Fruit fly (Drosophila melanogaster) whole organism, prepupa: ENCODE measurements around the gene yellow-e3.
A peak's percentile ranks its signal among the peaks of the same experiment; 100 is the strongest.

ENCODE experiments used
- Blimp-1 ChIP-seq: fragments of 200-800 bp; sonication (Bioruptor generic); optimal IDR thresholded peaks from 3 replicates; lab custom pipeline; 2017; ENCODE audit warnings: missing biosample characterization, missing genetic modification characterization, mild to moderate bottlenecking, moderate library complexity, missing genetic modification reagents
- CG10631 ChIP-seq: fragments of 200-800 bp; sonication (Bioruptor generic); optimal IDR thresholded peaks from 2 replicates; lab custom pipeline; 2016; ENCODE audit warnings: missing biosample characterization, missing genetic modification characterization
- CG11294 ChIP-seq: fragments of 200-800 bp; sonication (Bioruptor generic); IDR thresholded peaks from 2 replicates; pipeline ENCODE4 v1.3.6; 2022; ENCODE audit warnings: missing biosample characterization, missing genetic modification characterization
- CG11762 ChIP-seq: fragments of 200-800 bp; sonication (Bioruptor generic); optimal IDR thresholded peaks from 3 replicates; lab custom pipeline; 2016; ENCODE audit warnings: missing biosample characterization, missing genetic modification characterization; ENCODE audit not compliant: insufficient read depth
- CG11902 ChIP-seq: fragments of 200-800 bp; sonication (Bioruptor generic); optimal IDR thresholded peaks from 3 replicates; lab custom pipeline; 2016; ENCODE audit warnings: missing biosample characterization, missing genetic modification characterization
- CG15336 ChIP-seq: fragments of 200-800 bp; sonication (Bioruptor generic); IDR thresholded peaks from 2 replicates; pipeline ENCODE4 v1.3.6; 2022; ENCODE audit warnings: missing biosample characterization, missing genetic modification characterization
- CG1621 ChIP-seq: fragments of 200-800 bp; sonication (Bioruptor generic); optimal IDR thresholded peaks from 3 replicates; lab custom pipeline; 2018; ENCODE audit warnings: missing biosample characterization, mild to moderate bottlenecking, missing genetic modification characterization
- CG16779 ChIP-seq: fragments of 200-800 bp; sonication (Bioruptor generic); optimal IDR thresholded peaks from 3 replicates; lab custom pipeline; 2017; ENCODE audit warnings: missing biosample characterization, mild to moderate bottlenecking, missing genetic modification characterization
- CG3032 ChIP-seq: fragments of 200-800 bp; optimal IDR thresholded peaks from 2 replicates; lab custom pipeline; 2019; ENCODE audit warnings: missing biosample characterization, mild to moderate bottlenecking, missing genetic modification characterization, moderate library complexity
- CG32006 ChIP-seq: fragments of 200-800 bp; sonication (Bioruptor generic); optimal IDR thresholded peaks from 3 replicates; lab custom pipeline; 2017; ENCODE audit warnings: missing biosample characterization, mild to moderate bottlenecking, missing genetic modification characterization
- CG34406 ChIP-seq: fragments of 200-800 bp; sonication (Bioruptor generic); optimal IDR thresholded peaks from 3 replicates; lab custom pipeline; 2016; ENCODE audit warnings: missing biosample characterization, missing genetic modification characterization
- CG3919 ChIP-seq: fragments of 200-800 bp; sonication (Bioruptor generic); optimal IDR thresholded peaks from 3 replicates; lab custom pipeline; 2016; ENCODE audit warnings: missing biosample characterization, missing genetic modification characterization
- CG4318 ChIP-seq: fragments of 200-800 bp; sonication (Bioruptor generic); optimal IDR thresholded peaks from 3 replicates; lab custom pipeline; 2017; ENCODE audit warnings: missing biosample characterization, mild to moderate bottlenecking, missing genetic modification characterization
- CG6163 ChIP-seq: fragments of 200-800 bp; sonication (Bioruptor generic); IDR thresholded peaks from 3 replicates; pipeline ENCODE4 v1.3.6; 2022; ENCODE audit warnings: missing biosample characterization, missing genetic modification characterization
- CG6276 ChIP-seq: fragments of 200-800 bp; sonication (Bioruptor generic); optimal IDR thresholded peaks from 2 replicates; lab custom pipeline; 2017; ENCODE audit warnings: missing biosample characterization, mild to moderate bottlenecking, missing genetic modification characterization
- CG6792 ChIP-seq: fragments of 200-800 bp; sonication (Bioruptor generic); optimal IDR thresholded peaks from 3 replicates; lab custom pipeline; 2016; ENCODE audit warnings: missing biosample characterization, missing genetic modification characterization
- CG6808 ChIP-seq: fragments of 200-800 bp; sonication (Bioruptor generic); optimal IDR thresholded peaks from 3 replicates; lab custom pipeline; 2017; ENCODE audit warnings: missing biosample characterization, missing genetic modification characterization, mild to moderate bottlenecking, moderate library complexity, missing genetic modification reagents
- CG6854 ChIP-seq: fragments of 200-800 bp; sonication (Bioruptor generic); optimal IDR thresholded peaks from 2 replicates; lab custom pipeline; 2017; ENCODE audit warnings: missing biosample characterization, mild to moderate bottlenecking, missing genetic modification characterization
- CG7368 ChIP-seq: fragments of 200-800 bp; sonication (Bioruptor generic); optimal IDR thresholded peaks from 3 replicates; lab custom pipeline; 2016; ENCODE audit warnings: missing biosample characterization, missing genetic modification characterization
- CG8319 ChIP-seq: fragments of 200-800 bp; sonication (Bioruptor generic); optimal IDR thresholded peaks from 3 replicates; lab custom pipeline; 2016; ENCODE audit warnings: missing biosample characterization, missing genetic modification characterization
- CG8632 ChIP-seq: fragments of 200-800 bp; sonication (Bioruptor generic); optimal IDR thresholded peaks from 3 replicates; lab custom pipeline; 2016; ENCODE audit warnings: missing biosample characterization, missing genetic modification characterization
- Eip75B ChIP-seq: fragments of 200-800 bp; sonication (Bioruptor generic); optimal IDR thresholded peaks from 3 replicates; lab custom pipeline; 2016; ENCODE audit warnings: missing biosample characterization, missing genetic modification characterization
- Eip93F ChIP-seq: fragments of 200-800 bp; sonication (Bioruptor generic); optimal IDR thresholded peaks from 2 replicates; lab custom pipeline; 2016; ENCODE audit warnings: missing biosample characterization, mild to moderate bottlenecking, missing genetic modification characterization
- Ets96B ChIP-seq: fragments of 200-800 bp; optimal IDR thresholded peaks from 2 replicates; lab custom pipeline; 2019; ENCODE audit warnings: missing biosample characterization, mild to moderate bottlenecking, missing genetic modification characterization, moderate library complexity
- Gug ChIP-seq: fragments of 200-800 bp; sonication (Bioruptor generic); IDR thresholded peaks from 2 replicates; pipeline ENCODE4 v1.3.6; 2022; ENCODE audit warnings: missing biosample characterization, missing genetic modification characterization
- Lpt ChIP-seq: fragments of 200-800 bp; sonication (Bioruptor generic); optimal IDR thresholded peaks from 3 replicates; lab custom pipeline; 2016; ENCODE audit warnings: missing biosample characterization, missing genetic modification characterization
- OdsH ChIP-seq: fragments of 200-800 bp; sonication (Bioruptor generic); optimal IDR thresholded peaks from 3 replicates; lab custom pipeline; 2016; ENCODE audit warnings: missing biosample characterization, missing genetic modification characterization
- Smox ChIP-seq: fragments of 200-800 bp; sonication (Bioruptor generic); optimal IDR thresholded peaks from 3 replicates; lab custom pipeline; 2016; ENCODE audit warnings: missing biosample characterization, missing genetic modification characterization
- Sox102F ChIP-seq: fragments of 200-800 bp; sonication (Bioruptor generic); optimal IDR thresholded peaks from 2 replicates; lab custom pipeline; 2016; ENCODE audit warnings: missing biosample characterization, mild to moderate bottlenecking, missing genetic modification characterization
- Sox14 ChIP-seq: fragments of 200-800 bp; sonication (Bioruptor generic); optimal IDR thresholded peaks from 3 replicates; lab custom pipeline; 2016; ENCODE audit warnings: missing biosample characterization, missing genetic modification characterization
- Sox15 ChIP-seq: fragments of 200-800 bp; sonication (Bioruptor generic); optimal IDR thresholded peaks from 3 replicates; lab custom pipeline; 2016; ENCODE audit warnings: missing biosample characterization, missing genetic modification characterization
- achi ChIP-seq: fragments of 200-800 bp; sonication (Bioruptor generic); optimal IDR thresholded peaks from 3 replicates; lab custom pipeline; 2016; ENCODE audit warnings: missing biosample characterization, missing genetic modification characterization
- acj6 ChIP-seq: fragments of 200-800 bp; sonication (Bioruptor generic); optimal IDR thresholded peaks from 3 replicates; lab custom pipeline; 2016; ENCODE audit warnings: missing biosample characterization, missing genetic modification characterization
- dac ChIP-seq: fragments of 200-800 bp; sonication (Bioruptor generic); optimal IDR thresholded peaks from 2 replicates; lab custom pipeline; 2017; ENCODE audit warnings: missing biosample characterization, mild to moderate bottlenecking, missing genetic modification characterization
- eg ChIP-seq: fragments of 200-800 bp; sonication (Bioruptor generic); IDR thresholded peaks from 3 replicates; pipeline ENCODE4 v1.3.6; 2022; ENCODE audit warnings: missing biosample characterization, missing genetic modification characterization
- esn ChIP-seq: fragments of 200-800 bp; sonication (Bioruptor generic); optimal IDR thresholded peaks from 2 replicates; lab custom pipeline; 2016; ENCODE audit warnings: missing biosample characterization, mild to moderate bottlenecking, missing genetic modification characterization, moderate library complexity
- fd59A ChIP-seq: fragments of 200-800 bp; sonication (Bioruptor generic); optimal IDR thresholded peaks from 2 replicates; lab custom pipeline; 2017; ENCODE audit warnings: missing biosample characterization, mild to moderate bottlenecking, missing genetic modification characterization, missing genetic modification reagents
- fd85E ChIP-seq: fragments of 200-800 bp; sonication (Bioruptor generic); optimal IDR thresholded peaks from 3 replicates; lab custom pipeline; 2016; ENCODE audit warnings: missing biosample characterization, missing genetic modification characterization
- fkh ChIP-seq: fragments of 200-800 bp; sonication (Bioruptor generic); optimal IDR thresholded peaks from 3 replicates; lab custom pipeline; 2017; ENCODE audit warnings: missing biosample characterization, mild to moderate bottlenecking, missing genetic modification characterization, moderate library complexity
- lz ChIP-seq: fragments of 200-800 bp; sonication (Bioruptor generic); optimal IDR thresholded peaks from 3 replicates; lab custom pipeline; 2016; ENCODE audit warnings: missing biosample characterization, missing genetic modification characterization
- net ChIP-seq: fragments of 200-800 bp; sonication (Bioruptor generic); optimal IDR thresholded peaks from 3 replicates; lab custom pipeline; 2016; ENCODE audit warnings: missing biosample characterization, missing genetic modification characterization
- salr ChIP-seq, 2 experiments: fragments of 200-800 bp; sonication (Bioruptor generic); optimal IDR thresholded peaks; 3 replicates each; lab custom pipeline; 2016 to 2018; ENCODE audit warnings: missing biosample characterization in 2 of 2, missing genetic modification characterization in 2 of 2, mild to moderate bottlenecking in 1 of 2
- spab ChIP-seq: fragments of 200-800 bp; sonication (Bioruptor generic); optimal IDR thresholded peaks from 2 replicates; lab custom pipeline; 2017; ENCODE audit warnings: missing biosample characterization, mild to moderate bottlenecking, missing genetic modification characterization, missing genetic modification reagents
- ss ChIP-seq, 2 experiments: fragments of 200-800 bp; sonication (Bioruptor generic); optimal IDR thresholded peaks; 2 replicates in 1 of 2; 3 replicates in 1 of 2; lab custom pipeline; 2017 to 2018; ENCODE audit warnings: mild to moderate bottlenecking in 2 of 2, missing biosample characterization in 2 of 2, missing genetic modification characterization in 2 of 2, moderate library complexity in 1 of 2
- svp ChIP-seq: fragments of 200-800 bp; sonication (Bioruptor generic); peaks from one replicate; lab custom pipeline; 2016; ENCODE audit warnings: missing biosample characterization, missing genetic modification characterization
- topi ChIP-seq: fragments of 200-800 bp; sonication (Bioruptor generic); optimal IDR thresholded peaks from 3 replicates; lab custom pipeline; 2016; ENCODE audit warnings: missing biosample characterization, missing genetic modification characterization
- vri ChIP-seq: fragments of 200-800 bp; sonication (Bioruptor generic); optimal IDR thresholded peaks from 3 replicates; lab custom pipeline; 2016; ENCODE audit warnings: missing biosample characterization, mild to moderate bottlenecking, missing genetic modification characterization

The yellow-e3 gene

DNA sequence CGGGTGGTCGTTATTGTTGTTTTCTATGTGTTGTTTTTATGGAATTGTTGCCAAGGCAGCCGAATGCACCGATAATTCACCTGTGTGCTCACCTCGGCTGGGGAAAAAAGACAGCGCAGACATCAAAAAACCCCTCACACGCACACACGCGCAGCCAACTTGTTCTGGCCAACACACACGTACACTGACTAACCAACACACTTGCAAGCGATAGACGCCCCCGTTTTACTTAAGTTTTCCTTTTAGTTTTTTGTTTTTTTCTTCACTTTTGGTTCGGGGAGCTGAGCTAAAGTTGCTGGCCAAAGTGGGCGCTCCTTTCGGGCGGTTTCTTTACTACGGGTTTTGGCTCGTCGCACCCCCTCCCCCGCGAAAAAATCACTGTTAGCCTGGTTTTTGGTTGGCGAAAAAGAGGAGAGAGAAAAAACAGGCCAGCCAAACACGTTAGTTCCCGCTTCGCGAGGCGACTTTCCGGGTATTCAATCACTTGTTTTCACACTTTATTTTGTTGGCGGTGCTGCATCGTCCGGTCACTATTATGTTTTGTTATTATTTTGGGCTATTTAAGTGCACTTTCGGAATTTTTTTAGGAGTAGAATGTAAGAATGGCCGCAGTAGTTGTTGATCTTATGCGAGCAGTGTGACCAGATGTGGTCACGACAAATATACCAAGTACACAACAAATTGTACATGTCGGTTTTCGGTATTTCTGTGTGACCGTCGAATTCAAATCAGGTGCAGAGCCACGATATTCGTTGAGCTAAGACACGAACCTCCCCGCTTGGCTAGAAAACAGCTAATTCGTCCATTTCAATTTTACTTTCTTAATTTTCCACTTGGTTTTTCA is 29.9 kb upstream of the yellow-e3 start, which contains the start of gene yrt (continued):
- TF ChIP-seq svp (GFP tag; lab: Kevin White, UChicago): no peak
- TF ChIP-seq spab: no peak
- no peak for TF ChIP-seq Sox14 (GFP tag; lab: Kevin White, UChicago)
- no peak for TF ChIP-seq Blimp-1 (GFP tag; lab: Kevin White, UChicago)
- TF ChIP-seq CG6792 (GFP tag; lab: Kevin White, UChicago): no peak
- TF ChIP-seq, all 60 proteins: peak for 8

DNA sequence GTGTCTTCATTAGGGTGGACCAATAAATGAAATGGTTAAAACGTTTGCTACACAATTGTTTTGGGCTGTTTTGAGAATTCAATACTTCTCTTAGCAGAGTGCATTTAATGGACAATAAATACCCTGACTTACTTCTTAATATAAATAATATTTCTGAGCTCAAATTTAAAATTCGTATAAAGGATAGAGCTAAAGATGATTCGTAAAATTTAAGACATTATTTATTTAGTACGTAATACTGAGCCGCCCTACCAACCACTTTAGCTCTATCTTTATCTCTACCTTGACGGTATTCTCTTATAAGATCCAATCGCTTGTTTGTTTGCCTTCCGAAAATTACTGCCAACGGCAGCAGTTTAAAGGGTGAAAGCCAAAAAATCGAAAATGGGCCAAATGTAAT is 29.0 kb upstream of the yellow-e3 start:
- TF ChIP-seq CG3919 (GFP tag; lab: Kevin White, UChicago): peak; percentile 76
- peak; percentile 83 for TF ChIP-seq svp (GFP tag; lab: Kevin White, UChicago)
- peak; percentile 79 for TF ChIP-seq Sox102F (GFP tag; lab: Kevin White, UChicago)
- TF ChIP-seq CG6854 (GFP tag; lab: Kevin White, UChicago): no peak
- peak; percentile 76 for TF ChIP-seq Ets96B (tag; lab: Kevin White, UChicago)
- peak; percentile 90 for TF ChIP-seq achi
- peak; percentile 78 for TF ChIP-seq CG3032 (tag; lab: Kevin White, UChicago)
- peak; percentile 56 for TF ChIP-seq vri (GFP tag; lab: Kevin White, UChicago)
- TF ChIP-seq salr (GFP tag; optimal IDR thresholded peaks at IDR 0.05; lab: Kevin White, UChicago): peak; percentile 83 to 85
- peak; percentile 38 for TF ChIP-seq dac (GFP tag; lab: Kevin White, UChicago)
- peak; percentile 80 for TF ChIP-seq CG7368
- TF ChIP-seq acj6 (GFP tag; lab: Kevin White, UChicago): peak; percentile 91
- peak; percentile 91 for TF ChIP-seq net
- peak; percentile 79 for TF ChIP-seq CG10631 (GFP tag; lab: Kevin White, UChicago)
- TF ChIP-seq lz (GFP tag; lab: Kevin White, UChicago): peak; percentile 65
- peak; percentile 61 for TF ChIP-seq CG11762 (GFP tag; lab: Kevin White, UChicago)
- TF ChIP-seq Sox15 (GFP tag; lab: Kevin White, UChicago): peak; percentile 69
- peak; percentile 35; the same call in 1 of the 2 replicates for TF ChIP-seq Gug (GFP tag; lab: Robert Waterston, UW)
- peak; percentile 84 for TF ChIP-seq Eip75B
- TF ChIP-seq CG8319 (GFP tag; lab: Kevin White, UChicago): peak; percentile 80
- peak; percentile 76; the same call in 2 of the 3 replicates for TF ChIP-seq CG6163 (GFP tag; lab: Robert Waterston, UW)
- TF ChIP-seq CG11902: peak; percentile 32
- TF ChIP-seq Sox14 (GFP tag; lab: Kevin White, UChicago): peak; percentile 85
- peak; percentile 81 for TF ChIP-seq fd59A (GFP tag; lab: Kevin White, UChicago)
- peak; percentile 78 for TF ChIP-seq CG6792 (GFP tag; lab: Kevin White, UChicago)
- peak; percentile 74 for TF ChIP-seq CG6808
- peak; percentile 78 for TF ChIP-seq Smox
- TF ChIP-seq CG32006 (GFP tag; lab: Kevin White, UChicago): peak; percentile 85
- TF ChIP-seq topi (GFP tag; lab: Kevin White, UChicago): peak; percentile 61
- TF ChIP-seq CG15336 (GFP tag; lab: Robert Waterston, UW): peak; percentile 93
- TF ChIP-seq ss (GFP tag; optimal IDR thresholded peaks at IDR 0.05; lab: Kevin White, UChicago): peak; percentile 44 to 64
- no peak for TF ChIP-seq Eip93F (GFP tag; lab: Kevin White, UChicago)
- peak; percentile 71 for TF ChIP-seq spab
- peak; percentile 83 for TF ChIP-seq CG1621 (tag; lab: Kevin White, UChicago)
- peak; percentile 42 for TF ChIP-seq Lpt (GFP tag; lab: Kevin White, UChicago)
- peak; percentile 69 for TF ChIP-seq eg (GFP tag; lab: Robert Waterston, UW)
- TF ChIP-seq CG11294 (GFP tag; lab: Robert Waterston, UW): peak; percentile 57
- peak; percentile 65 for TF ChIP-seq CG4318 (GFP tag; lab: Kevin White, UChicago)
- TF ChIP-seq CG16779: peak; percentile 72
- TF ChIP-seq CG6276: peak; percentile 83
- TF ChIP-seq CG34406 (GFP tag; lab: Kevin White, UChicago): peak; percentile 89
- peak; percentile 46 for TF ChIP-seq fd85E
- TF ChIP-seq OdsH: peak; percentile 91
- peak; percentile 14 for TF ChIP-seq fkh (GFP tag; lab: Kevin White, UChicago)
- TF ChIP-seq CG8632 (GFP tag; lab: Kevin White, UChicago): peak; percentile 92
- TF ChIP-seq esn (GFP tag; lab: Kevin White, UChicago): peak; percentile 84
